Fruit fly (Drosophila melanogaster) whole organism, wandering third instar larva: ENCODE measurements around the gene Rai1.

Source experiments
- Abd-B ChIP-seq: fragments of >200 bp; optimal IDR thresholded peaks from 2 replicates; lab custom pipeline; 2017; ENCODE audit warnings: missing biosample characterization, missing genetic modification characterization
- CG32264 ChIP-seq: fragments of 200-800 bp; sonication (Bioruptor generic); optimal IDR thresholded peaks from 2 replicates; lab custom pipeline; 2016; ENCODE audit warnings: missing biosample characterization, missing genetic modification characterization
- CG9705 ChIP-seq: fragments of 200-800 bp; sonication (Bioruptor generic); optimal IDR thresholded peaks from 2 replicates; lab custom pipeline; 2018; ENCODE audit warnings: missing biosample characterization, mild to moderate bottlenecking, missing genetic modification characterization
- CrebA ChIP-seq: fragments of 200-800 bp; sonication (Bioruptor generic); optimal IDR thresholded peaks from 2 replicates; lab custom pipeline; 2016; ENCODE audit warnings: missing biosample characterization, mild to moderate bottlenecking, missing genetic modification characterization, borderline replicate concordance
- Dfd ChIP-seq: fragments of >200 bp; optimal IDR thresholded peaks from 2 replicates; lab custom pipeline; 2017; ENCODE audit warnings: missing biosample characterization, missing genetic modification characterization
- Dif ChIP-seq: fragments of 200-275, 200-300 bp; sonication (Bioruptor generic); optimal IDR thresholded peaks from 2 replicates; lab custom pipeline; 2018; ENCODE audit warnings: missing biosample characterization, missing genetic modification characterization; ENCODE audit not compliant: partially characterized antibody
- GATAd ChIP-seq: sonication (Bioruptor generic); optimal IDR thresholded peaks from 2 replicates; lab custom pipeline; 2016; ENCODE audit warnings: missing biosample characterization, missing genetic modification characterization
- HLH106 ChIP-seq: fragments of 200-800 bp; optimal IDR thresholded peaks from 3 replicates; lab custom pipeline; 2019; ENCODE audit warnings: missing biosample characterization, mild to moderate bottlenecking, missing genetic modification characterization, moderate library complexity
- Hnf4 ChIP-seq: fragments of 200-800 bp; sonication (Bioruptor generic); optimal IDR thresholded peaks from 2 replicates; lab custom pipeline; 2016; ENCODE audit warnings: missing biosample characterization, mild to moderate bottlenecking, missing genetic modification characterization
- Hr78 ChIP-seq: fragments of >200 bp; optimal IDR thresholded peaks from 2 replicates; lab custom pipeline; 2017; ENCODE audit warnings: missing biosample characterization, missing genetic modification characterization
- Jra ChIP-seq: sonication (Bioruptor generic); optimal IDR thresholded peaks from 2 replicates; lab custom pipeline; 2016; ENCODE audit warnings: missing biosample characterization, missing genetic modification characterization
- Myc ChIP-seq: fragments of >200 bp; optimal IDR thresholded peaks from 2 replicates; lab custom pipeline; 2017
- OdsH ChIP-seq: fragments of 200-800 bp; sonication (Bioruptor generic); optimal IDR thresholded peaks from 2 replicates; lab custom pipeline; 2016; ENCODE audit warnings: missing biosample characterization, mild to moderate bottlenecking, missing genetic modification characterization
- Rel ChIP-seq, 2 experiments: fragments of 200-800 bp; sonication (Bioruptor generic) in 1 of 2; optimal IDR thresholded peaks; 2 replicates in 1 of 2; 3 replicates in 1 of 2; lab custom pipeline; 2016 to 2019; ENCODE audit warnings: mild to moderate bottlenecking in 2 of 2, missing biosample characterization in 2 of 2, missing genetic modification characterization in 2 of 2, moderate library complexity in 1 of 2
- Sp1 ChIP-seq: fragments of 200-800 bp; sonication (Bioruptor generic); optimal IDR thresholded peaks from 3 replicates; lab custom pipeline; 2019; ENCODE audit warnings: missing biosample characterization, mild to moderate bottlenecking, missing genetic modification characterization, moderate library complexity
- Vsx2 ChIP-seq: fragments of 200-300, 225-300 bp; sonication (Bioruptor generic); optimal IDR thresholded peaks from 2 replicates; lab custom pipeline; 2018; ENCODE audit warnings: missing biosample characterization, missing genetic modification characterization; ENCODE audit not compliant: partially characterized antibody
- br ChIP-seq: fragments of 200-800 bp; sonication (Bioruptor generic); optimal IDR thresholded peaks from 2 replicates; lab custom pipeline; 2016; ENCODE audit warnings: missing biosample characterization, missing genetic modification characterization
- brk ChIP-seq: fragments of 200-800 bp; sonication (Bioruptor generic); optimal IDR thresholded peaks from 2 replicates; lab custom pipeline; 2016; ENCODE audit warnings: missing biosample characterization, mild to moderate bottlenecking, missing genetic modification characterization
- dl ChIP-seq, 2 experiments: fragments of 175-275, 200-275 bp in 1 of 2; fragments of 200-275 bp in 1 of 2; sonication (Bioruptor generic); optimal IDR thresholded peaks; lab custom pipeline; 2018; ENCODE audit warnings: mild to moderate bottlenecking in 2 of 2, missing biosample characterization in 2 of 2, missing genetic modification characterization in 2 of 2, moderate library complexity in 2 of 2; ENCODE audit not compliant: partially characterized antibody in 2 of 2, insufficient read depth in 1 of 2
- dmrt93B ChIP-seq: fragments of 200-800 bp; sonication (Bioruptor generic); optimal IDR thresholded peaks from 2 replicates; lab custom pipeline; 2018; ENCODE audit warnings: missing biosample characterization, mild to moderate bottlenecking, missing genetic modification characterization
- ey ChIP-seq: fragments of 200-800 bp; sonication (Bioruptor generic); optimal IDR thresholded peaks from 2 replicates; lab custom pipeline; 2016; ENCODE audit warnings: missing biosample characterization, missing genetic modification characterization
- foxo ChIP-seq, 2 experiments: fragments of 200-800 bp; sonication (Bioruptor generic); optimal IDR thresholded peaks; 2 replicates in 1 of 2; 3 replicates in 1 of 2; lab custom pipeline; 2016 to 2017; ENCODE audit warnings: missing biosample characterization in 2 of 2, missing genetic modification characterization in 2 of 2
- fru ChIP-seq: fragments of 200-800 bp; sonication (Bioruptor generic); optimal IDR thresholded peaks from 3 replicates; lab custom pipeline; 2016; ENCODE audit warnings: missing biosample characterization, mild to moderate bottlenecking, missing genetic modification characterization
- h ChIP-seq: fragments of 200-800 bp; sonication (Bioruptor generic); optimal IDR thresholded peaks from 3 replicates; lab custom pipeline; 2016; ENCODE audit warnings: missing biosample characterization, mild to moderate bottlenecking, missing genetic modification characterization
- jim ChIP-seq: fragments of 175-275, 200-325 bp; sonication (Bioruptor generic); optimal IDR thresholded peaks from 2 replicates; lab custom pipeline; 2016; ENCODE audit warnings: missing biosample characterization, mild to moderate bottlenecking, missing genetic modification characterization
- pan ChIP-seq: fragments of >200 bp; optimal IDR thresholded peaks from 2 replicates; lab custom pipeline; 2017
- psq ChIP-seq: fragments of 200-800 bp; sonication (Bioruptor generic); optimal IDR thresholded peaks from 3 replicates; lab custom pipeline; 2017; ENCODE audit warnings: missing biosample characterization, mild to moderate bottlenecking, missing genetic modification characterization, moderate library complexity
- rgr ChIP-seq: fragments of 200-800 bp; sonication (Bioruptor generic); optimal IDR thresholded peaks from 3 replicates; lab custom pipeline; 2016; ENCODE audit warnings: missing biosample characterization, mild to moderate bottlenecking, missing genetic modification characterization
- sage ChIP-seq: fragments of 200-800 bp; sonication (Bioruptor generic); optimal IDR thresholded peaks from 2 replicates; lab custom pipeline; 2016; ENCODE audit warnings: missing biosample characterization, mild to moderate bottlenecking, missing genetic modification characterization
- sv ChIP-seq: fragments of 200-800 bp; sonication (Bioruptor generic); optimal IDR thresholded peaks from 3 replicates; lab custom pipeline; 2016; ENCODE audit warnings: missing biosample characterization, missing genetic modification characterization
- tai ChIP-seq: sonication (Bioruptor generic); optimal IDR thresholded peaks from 2 replicates; lab custom pipeline; 2016; ENCODE audit warnings: missing biosample characterization, missing genetic modification characterization
- usp ChIP-seq: fragments of >200 bp; optimal IDR thresholded peaks from 2 replicates; lab custom pipeline; 2017; ENCODE audit warnings: missing biosample characterization, missing genetic modification characterization
- woc ChIP-seq: sonication (Bioruptor generic); optimal IDR thresholded peaks from 2 replicates; lab custom pipeline; 2016; ENCODE audit warnings: missing biosample characterization, mild to moderate bottlenecking, missing genetic modification characterization

The Rai1 gene

DNA sequence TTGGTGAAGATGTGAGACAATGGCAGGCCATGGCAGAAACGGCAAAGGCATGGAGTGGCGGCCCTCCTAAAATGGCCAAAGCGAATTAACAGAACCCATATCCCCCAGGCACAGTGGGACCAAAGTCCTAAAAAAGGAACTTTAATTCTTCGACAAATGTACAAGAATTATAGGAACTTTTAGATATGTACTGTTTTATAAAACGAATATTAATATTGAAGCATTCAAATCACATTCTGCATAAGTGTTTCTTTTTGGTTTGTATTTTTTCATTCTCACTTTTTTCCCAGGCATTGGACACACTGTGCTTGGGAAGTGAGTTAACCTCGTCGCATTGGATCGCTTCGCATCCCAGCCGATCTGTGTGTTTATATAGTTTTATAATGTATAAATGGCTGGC, 38.2 kb downstream of the Rai1 start (continued):
- TF ChIP-seq GATAd (GFP tag; lab: Kevin White, UChicago) (no peak), foxo (GFP tag; optimal IDR thresholded peaks at IDR 0.05; lab: Kevin White, UChicago) (peak in 1 of 2 experiments; percentile 55), CG32264 (GFP tag; lab: Kevin White, UChicago) (no peak), Hnf4 (GFP tag; lab: Kevin White, UChicago) (peak; percentile 19), jim (GFP tag; lab: Kevin White, UChicago) (no peak), ey (GFP tag; lab: Kevin White, UChicago) (peak; percentile 30), OdsH (GFP tag; lab: Kevin White, UChicago) (peak; percentile 20), Abd-B (GFP tag; lab: Kevin White, UChicago) (no peak), h (peak; percentile 42), usp (GFP tag; lab: Kevin White, UChicago) (no peak), Vsx2 (no peak), fru (GFP tag; lab: Kevin White, UChicago) (peak; percentile 60), tai (no peak), psq (GFP tag; lab: Kevin White, UChicago) (no peak)

DNA sequence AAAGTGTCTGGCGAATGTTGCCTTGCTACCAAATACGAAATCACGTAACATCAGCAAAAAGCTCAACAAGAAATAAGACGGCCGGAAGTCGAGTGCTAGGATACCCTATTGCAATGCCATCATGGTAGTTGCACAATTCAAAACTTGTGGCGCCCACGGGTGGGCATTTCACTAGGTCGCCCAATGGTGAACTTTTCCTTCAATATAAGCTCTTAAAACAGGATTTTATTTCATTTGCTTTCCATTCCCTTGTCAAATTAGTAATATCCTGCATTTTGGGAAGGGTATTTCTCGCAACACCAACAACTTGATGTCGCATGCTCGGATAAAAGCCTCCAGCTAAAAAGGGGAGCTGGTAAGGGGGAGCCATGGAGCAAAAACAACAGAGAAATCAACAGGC, 41.6 kb downstream of the Rai1 start:
- TF ChIP-seq jim (GFP tag; lab: Kevin White, UChicago) (no peak), CG32264 (GFP tag; lab: Kevin White, UChicago) (no peak), Hr78 (GFP tag; lab: Kevin White, UChicago) (no peak), dl (GFP tag; optimal IDR thresholded peaks at IDR 0.05; lab: Kevin White, UChicago; ENCODE audit: insufficient read depth in 1 of 2, partially characterized antibody in 2 of 2) (no peak), sage (GFP tag; lab: Kevin White, UChicago) (peak; percentile 61), rgr (GFP tag; lab: Kevin White, UChicago) (peak; percentile 69), dmrt93B (GFP tag; lab: Kevin White, UChicago) (peak; percentile 64), sv (GFP tag; lab: Kevin White, UChicago) (no peak), foxo (GFP tag; optimal IDR thresholded peaks at IDR 0.05; lab: Kevin White, UChicago) (peak in 1 of 2 experiments; percentile 76), Dfd (no peak), br (GFP tag; lab: Kevin White, UChicago) (peak; percentile 69), OdsH (GFP tag; lab: Kevin White, UChicago) (peak; percentile 42), usp (GFP tag; lab: Kevin White, UChicago) (no peak), brk (no peak), Dif (GFP tag; lab: Kevin White, UChicago) (no peak), Rel (GFP tag; optimal IDR thresholded peaks at IDR 0.05; lab: Kevin White, UChicago) (no peak), Rel (tag; optimal IDR thresholded peaks at IDR 0.05; lab: Kevin White, UChicago) (no peak), Hnf4 (GFP tag; lab: Kevin White, UChicago) (peak; percentile 35), CrebA (GFP tag; lab: Kevin White, UChicago) (no peak), ey (GFP tag; lab: Kevin White, UChicago) (peak; percentile 68), HLH106 (tag; lab: Kevin White, UChicago) (peak; percentile 71), Vsx2 (no peak), CG9705 (no peak), Jra (GFP tag; lab: Kevin White, UChicago) (no peak), Myc (no peak), fru (GFP tag; lab: Kevin White, UChicago) (peak; percentile 76), h (peak; percentile 77), woc (GFP tag; lab: Kevin White, UChicago) (peak; percentile 90), Sp1 (GFP tag; lab: Kevin White, UChicago) (peak; percentile 67), tai (no peak), pan (no peak), psq (GFP tag; lab: Kevin White, UChicago) (peak; percentile 58)
- TF ChIP-seq, all 38 proteins: peak for 14

- no peak for TF ChIP-seq GATAd (GFP tag; lab: Kevin White, UChicago)
- TF ChIP-seq Jra (GFP tag; lab: Kevin White, UChicago) = no peak
- TF ChIP-seq Myc = no peak
- no peak for TF ChIP-seq CG32264 (GFP tag; lab: Kevin White, UChicago)
- no peak for TF ChIP-seq jim (GFP tag; lab: Kevin White, UChicago)
- TF ChIP-seq foxo (GFP tag; optimal IDR thresholded peaks at IDR 0.05; lab: Kevin White, UChicago) = no peak
- no peak for TF ChIP-seq ey (GFP tag; lab: Kevin White, UChicago)
- no peak for TF ChIP-seq fru (GFP tag; lab: Kevin White, UChicago)
- no peak for TF ChIP-seq woc (GFP tag; lab: Kevin White, UChicago)
- TF ChIP-seq Sp1 (GFP tag; lab: Kevin White, UChicago) = no peak
- TF ChIP-seq Abd-B (GFP tag; lab: Kevin White, UChicago) = no peak
- no peak for TF ChIP-seq CG9705
- no peak for TF ChIP-seq Dfd
- TF ChIP-seq Hr78 (GFP tag; lab: Kevin White, UChicago) = no peak
- TF ChIP-seq, all 38 proteins: peak for 0
Observed at dm6 chrX:16760542-16760941, 42.6 kb downstream of the Rai1 start.
